Fruit fly (Drosophila melanogaster) whole organism, wandering third instar larva: ENCODE results near the gene nmo.

Experiments used
- CG32264 ChIP-seq: fragments of 200-800 bp; sonication (Bioruptor generic); optimal IDR thresholded peaks from 2 replicates; lab custom pipeline; 2016; ENCODE audit warnings: missing biosample characterization, missing genetic modification characterization
- OdsH ChIP-seq: fragments of 200-800 bp; sonication (Bioruptor generic); optimal IDR thresholded peaks from 2 replicates; lab custom pipeline; 2016; ENCODE audit warnings: missing biosample characterization, mild to moderate bottlenecking, missing genetic modification characterization
- Sp1 ChIP-seq: fragments of 200-800 bp; sonication (Bioruptor generic); optimal IDR thresholded peaks from 3 replicates; lab custom pipeline; 2019; ENCODE audit warnings: missing biosample characterization, mild to moderate bottlenecking, missing genetic modification characterization, moderate library complexity
- br ChIP-seq: fragments of 200-800 bp; sonication (Bioruptor generic); optimal IDR thresholded peaks from 2 replicates; lab custom pipeline; 2016; ENCODE audit warnings: missing biosample characterization, missing genetic modification characterization
- dl ChIP-seq, 2 experiments: fragments of 175-275, 200-275 bp in 1 of 2; fragments of 200-275 bp in 1 of 2; sonication (Bioruptor generic); optimal IDR thresholded peaks; lab custom pipeline; 2018; ENCODE audit warnings: mild to moderate bottlenecking in 2 of 2, missing biosample characterization in 2 of 2, missing genetic modification characterization in 2 of 2, moderate library complexity in 2 of 2; ENCODE audit not compliant: partially characterized antibody in 2 of 2, insufficient read depth in 1 of 2
- h ChIP-seq: fragments of 200-800 bp; sonication (Bioruptor generic); optimal IDR thresholded peaks from 3 replicates; lab custom pipeline; 2016; ENCODE audit warnings: missing biosample characterization, mild to moderate bottlenecking, missing genetic modification characterization
- tai ChIP-seq: sonication (Bioruptor generic); optimal IDR thresholded peaks from 2 replicates; lab custom pipeline; 2016; ENCODE audit warnings: missing biosample characterization, missing genetic modification characterization

nmo gene

DNA sequence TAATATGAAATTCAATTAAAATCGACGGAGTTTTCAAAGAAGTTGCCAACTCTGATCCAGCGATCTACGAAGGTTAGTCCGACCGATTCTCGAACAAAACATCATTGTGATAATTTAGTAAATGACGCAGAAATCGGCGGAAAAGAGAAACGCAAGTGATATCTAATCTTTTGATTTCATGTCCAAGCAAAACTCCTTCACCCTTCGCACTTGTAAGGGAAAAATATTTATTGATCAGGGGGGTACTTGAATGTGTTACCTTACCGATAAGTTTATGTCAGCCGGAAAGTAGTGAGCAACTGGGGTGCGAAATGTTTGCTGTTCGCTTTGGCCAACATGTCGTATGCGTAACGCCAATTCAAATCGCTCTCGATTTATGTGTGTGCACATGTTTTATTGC is 118.3 kb downstream of the nmo start:
- TF ChIP-seq tai (GFP tag; lab: Kevin White, UChicago) (no peak), br (no peak), CG32264 (no peak), Sp1 (GFP tag; lab: Kevin White, UChicago) (no peak), h (GFP tag; lab: Kevin White, UChicago) (no peak), OdsH (GFP tag; lab: Kevin White, UChicago) (no peak), dl (GFP tag; optimal IDR thresholded peaks at IDR 0.05; lab: Kevin White, UChicago; ENCODE audit: insufficient read depth in 1 of 2, partially characterized antibody in 2 of 2) (no peak)
- TF ChIP-seq, all 38 proteins: peak for 0
